Worm (Caenorhabditis elegans) whole organism, L3 larva: Measurements from ENCODE around the gene sor-1.

Experiments used
- aly-2 ChIP-seq: fragments of 150-350 bp; optimal IDR thresholded peaks from 2 replicates; lab custom pipeline; 2014; ENCODE audit warnings: missing biosample characterization, missing genetic modification characterization
- ama-1 ChIP-seq: fragments of 150-350 bp; optimal IDR thresholded peaks from 2 replicates; lab custom pipeline; 2018
- ceh-16 ChIP-seq: sonication (generic microtip); optimal IDR thresholded peaks from 2 replicates; lab custom pipeline; 2017; ENCODE audit warnings: missing biosample characterization, missing genetic modification characterization
- elt-1 ChIP-seq: fragments of 150-350 bp; optimal IDR thresholded peaks from 2 replicates; lab custom pipeline; 2014; ENCODE audit warnings: missing biosample characterization, missing genetic modification characterization
- elt-3 ChIP-seq, 3 experiments: fragments of 150-350 bp in 1 of 3; sonication (generic microtip) in 2 of 3; optimal IDR thresholded peaks; 2 replicates in 2 of 3; 4 replicates in 1 of 3; lab custom pipeline; 2014 to 2017; ENCODE audit warnings: missing biosample characterization in 3 of 3, missing genetic modification characterization in 3 of 3
- fkh-10 ChIP-seq: sonication (generic microtip); optimal IDR thresholded peaks from 2 replicates; lab custom pipeline; 2017; ENCODE audit warnings: missing biosample characterization, missing genetic modification reagents, missing genetic modification characterization
- fos-1 ChIP-seq: fragments of 150-350 bp; optimal IDR thresholded peaks from 2 replicates; lab custom pipeline; 2014; ENCODE audit warnings: missing biosample characterization, missing genetic modification characterization
- mdl-1 ChIP-seq: fragments of 150-350 bp; optimal IDR thresholded peaks from 2 replicates; lab custom pipeline; 2014; ENCODE audit warnings: missing biosample characterization, missing genetic modification characterization
- nhr-28 ChIP-seq: fragments of 150-350 bp; optimal IDR thresholded peaks from 2 replicates; lab custom pipeline; 2014; ENCODE audit warnings: missing biosample characterization, missing genetic modification characterization
- zag-1 ChIP-seq: fragments of 150-350 bp; optimal IDR thresholded peaks from 2 replicates; lab custom pipeline; 2014; ENCODE audit warnings: missing biosample characterization, missing genetic modification characterization

- TF ChIP-seq ceh-16 = no peak
- no peak for TF ChIP-seq ama-1 (lab: Kevin White, UChicago)
- TF ChIP-seq nhr-28 (tag; lab: Kevin White, UChicago) = no peak
- no peak for TF ChIP-seq elt-1 (tag; lab: Kevin White, UChicago)
- TF ChIP-seq fos-1 = no peak
- TF ChIP-seq aly-2 (tag; lab: Kevin White, UChicago) = no peak
- no peak for TF ChIP-seq zag-1 (tag; lab: Kevin White, UChicago)
- no peak for TF ChIP-seq elt-3 (tag; optimal IDR thresholded peaks at IDR 0.05; lab: Kevin White, UChicago)
- no peak for TF ChIP-seq mdl-1 (tag; lab: Kevin White, UChicago)
- TF ChIP-seq fkh-10 (GFP tag; lab: Kevin White, UChicago) = no peak
Observed at ce11 chrIII:8439312-8439711, 21.3 kb downstream of the sor-1 start, which contains the start of gene pqn-96.
